Worm (Caenorhabditis elegans) whole organism, L4 larva: ENCODE results near the gene D1014.7.
A peak's percentile ranks its signal among the peaks of the same experiment; 100 is the strongest.

Experiments used
- F10B5.3 ChIP-seq: sonication (generic microtip); optimal IDR thresholded peaks from 2 replicates; lab custom pipeline; 2016; ENCODE audit warnings: mild to moderate bottlenecking, missing genetic modification characterization, missing compliant biosample characterization
- F49E8.2 ChIP-seq: sonication (generic microtip); optimal IDR thresholded peaks from 2 replicates; lab custom pipeline; 2016; ENCODE audit warnings: missing compliant biosample characterization, mild to moderate bottlenecking, missing genetic modification characterization, borderline replicate concordance
- R02D3.7 ChIP-seq: fragments of 150-350 bp; sonication (generic microtip); optimal IDR thresholded peaks from 3 replicates; lab custom pipeline; 2014; ENCODE audit warnings: missing biosample characterization, missing genetic modification characterization
- Y105C5A.15 ChIP-seq: fragments of 200-800 bp; sonication (Bioruptor generic); IDR thresholded peaks from 2 replicates; pipeline ENCODE4 v1.3.6; 2022; ENCODE audit warnings: missing genetic modification characterization, missing compliant biosample characterization
- Y48G9A.11 ChIP-seq: fragments of 200-800 bp; sonication (Bioruptor generic); IDR thresholded peaks from 2 replicates; pipeline ENCODE4 v1.3.6; 2022; ENCODE audit warnings: missing genetic modification reagents, missing genetic modification characterization, missing compliant biosample characterization
- aly-2 ChIP-seq: sonication (generic microtip); optimal IDR thresholded peaks from 2 replicates; lab custom pipeline; 2018; ENCODE audit warnings: missing biosample characterization, missing genetic modification characterization
- ama-1 ChIP-seq: fragments of 150-350 bp; optimal IDR thresholded peaks from 2 replicates; lab custom pipeline; 2014; ENCODE audit warnings: inconsistent platforms, mixed read lengths
- arid-1 ChIP-seq: fragments of 200-800 bp; sonication (Bioruptor generic); conservative IDR thresholded peaks from 2 replicates; pipeline ENCODE4 v1.3.6; 2022; ENCODE audit warnings: missing genetic modification reagents, missing genetic modification characterization, missing compliant biosample characterization
- attf-4 ChIP-seq: sonication (generic microtip); optimal IDR thresholded peaks from 3 replicates; lab custom pipeline; 2017; ENCODE audit warnings: missing biosample characterization, missing genetic modification characterization
- ceh-62 ChIP-seq: sonication (generic microtip); optimal IDR thresholded peaks from 2 replicates; lab custom pipeline; 2017; ENCODE audit warnings: missing biosample characterization, missing genetic modification characterization
- ceh-82 ChIP-seq: sonication (generic microtip); optimal IDR thresholded peaks from 2 replicates; lab custom pipeline; 2017; ENCODE audit warnings: missing biosample characterization, missing genetic modification characterization
- daf-16 ChIP-seq, 3 experiments: sonication (generic microtip); optimal IDR thresholded peaks; 2 replicates each; lab custom pipeline; 2016 to 2017; ENCODE audit warnings: missing genetic modification characterization in 3 of 3, missing genetic modification reagents in 3 of 3, mild to moderate bottlenecking in 2 of 3, missing compliant biosample characterization in 2 of 3, missing biosample characterization in 1 of 3, moderate library complexity in 1 of 3
- dmd-8 ChIP-seq: fragments of 200-800 bp; sonication (Bioruptor generic); IDR thresholded peaks from 2 replicates; pipeline ENCODE4 v1.3.6; 2022; ENCODE audit warnings: missing genetic modification characterization, missing compliant biosample characterization
- dpl-1 ChIP-seq: fragments of 150-350 bp; optimal IDR thresholded peaks from 2 replicates; lab custom pipeline; 2014; ENCODE audit warnings: missing biosample characterization, missing genetic modification reagents, missing genetic modification characterization
- egl-27 ChIP-seq: sonication (generic microtip); optimal IDR thresholded peaks from 3 replicates; lab custom pipeline; 2017; ENCODE audit warnings: missing biosample characterization, missing genetic modification reagents, missing genetic modification characterization
- egl-43 ChIP-seq: fragments of 200-800 bp; sonication (Bioruptor generic); IDR thresholded peaks from 2 replicates; pipeline ENCODE4 v1.3.6; 2022; ENCODE audit warnings: missing genetic modification reagents, missing genetic modification characterization, missing compliant biosample characterization
- fkh-10 ChIP-seq: fragments of 150-350 bp; optimal IDR thresholded peaks from 2 replicates; lab custom pipeline; 2014; ENCODE audit warnings: missing biosample characterization, missing genetic modification reagents, missing genetic modification characterization
- gei-8 ChIP-seq: fragments of 200-800 bp; sonication (Bioruptor generic); optimal IDR thresholded peaks from 2 replicates; lab custom pipeline; 2018; ENCODE audit warnings: mild to moderate bottlenecking, missing genetic modification characterization, missing compliant biosample characterization
- hlh-11 ChIP-seq: fragments of 200-800 bp; sonication (Bioruptor generic); optimal IDR thresholded peaks from 2 replicates; lab custom pipeline; 2018; ENCODE audit warnings: mild to moderate bottlenecking, missing genetic modification characterization, missing compliant biosample characterization
- hlh-30 ChIP-seq: sonication (generic microtip); optimal IDR thresholded peaks from 2 replicates; lab custom pipeline; 2017; ENCODE audit warnings: antibody characterized with exemption, mild to moderate bottlenecking, missing genetic modification characterization, missing compliant biosample characterization; ENCODE audit not compliant: insufficient read depth
- hmg-1.1 ChIP-seq: fragments of 200-800 bp; sonication (Bioruptor generic); IDR thresholded peaks from 2 replicates; pipeline ENCODE4 v1.3.6; 2022; ENCODE audit warnings: missing genetic modification reagents, missing genetic modification characterization, missing compliant biosample characterization
- jun-1 ChIP-seq: fragments of 150-350 bp; optimal IDR thresholded peaks from 2 replicates; lab custom pipeline; 2014; ENCODE audit warnings: missing biosample characterization, missing genetic modification reagents, missing genetic modification characterization
- lin-13 ChIP-seq: fragments of 150-350 bp; optimal IDR thresholded peaks from 2 replicates; lab custom pipeline; 2014; ENCODE audit warnings: missing biosample characterization, missing genetic modification reagents, missing genetic modification characterization
- lin-29 ChIP-seq: fragments of 200-800 bp; sonication (Bioruptor generic); IDR thresholded peaks from 2 replicates; pipeline ENCODE4 v1.3.6; 2022; ENCODE audit warnings: missing genetic modification reagents, missing genetic modification characterization, missing compliant biosample characterization
- lin-39 ChIP-seq: fragments of 150-350 bp; optimal IDR thresholded peaks from 2 replicates; lab custom pipeline; 2014; ENCODE audit warnings: missing biosample characterization, missing genetic modification reagents, missing genetic modification characterization
- lir-3 ChIP-seq: sonication (generic microtip); optimal IDR thresholded peaks from 2 replicates; lab custom pipeline; 2016; ENCODE audit warnings: mild to moderate bottlenecking, missing genetic modification characterization, missing compliant biosample characterization
- lsy-2 ChIP-seq, 2 experiments: fragments of 150-350 bp in 1 of 2; sonication (generic microtip) in 1 of 2; optimal IDR thresholded peaks; 2 replicates each; lab custom pipeline; 2014 to 2017; ENCODE audit warnings: missing biosample characterization in 2 of 2, missing genetic modification characterization in 2 of 2
- mdl-1 ChIP-seq, 2 experiments: fragments of 150-350 bp in 1 of 2; sonication (generic microtip) in 1 of 2; optimal IDR thresholded peaks; 2 replicates each; lab custom pipeline; 2014 to 2017; ENCODE audit warnings: missing biosample characterization in 2 of 2, missing genetic modification characterization in 2 of 2
- mdt-29 ChIP-seq: fragments of 200-800 bp; sonication (Bioruptor generic); IDR thresholded peaks from 2 replicates; pipeline ENCODE4 v1.3.6; 2022; ENCODE audit warnings: missing genetic modification reagents, missing genetic modification characterization, missing compliant biosample characterization
- mep-1 ChIP-seq: fragments of 150-350 bp; sonication (generic microtip); optimal IDR thresholded peaks from 3 replicates; lab custom pipeline; 2014; ENCODE audit warnings: missing biosample characterization, missing genetic modification characterization
- mxl-2 ChIP-seq: fragments of 200-800 bp; sonication (Bioruptor generic); conservative IDR thresholded peaks from 2 replicates; pipeline ENCODE4 v1.3.6; 2022; ENCODE audit warnings: missing genetic modification reagents, missing genetic modification characterization, missing compliant biosample characterization
- mxl-3 ChIP-seq: fragments of 200-800 bp; sonication (Bioruptor generic); optimal IDR thresholded peaks from 2 replicates; lab custom pipeline; 2018; ENCODE audit warnings: mild to moderate bottlenecking, missing genetic modification characterization, missing compliant biosample characterization
- nhr-102 ChIP-seq: sonication (generic microtip); optimal IDR thresholded peaks from 2 replicates; lab custom pipeline; 2016; ENCODE audit warnings: mild to moderate bottlenecking, missing genetic modification characterization, moderate library complexity, missing compliant biosample characterization
- nhr-11 ChIP-seq: fragments of 150-350 bp; optimal IDR thresholded peaks from 2 replicates; lab custom pipeline; 2014; ENCODE audit warnings: missing biosample characterization, missing genetic modification characterization
- nhr-111 ChIP-seq: fragments of 200-800 bp; sonication (Bioruptor generic); optimal IDR thresholded peaks from 2 replicates; lab custom pipeline; 2018; ENCODE audit warnings: mild to moderate bottlenecking, missing genetic modification characterization, missing compliant biosample characterization
- nhr-25 ChIP-seq: sonication (generic microtip); optimal IDR thresholded peaks from 2 replicates; lab custom pipeline; 2017; ENCODE audit warnings: missing genetic modification characterization, mild to moderate bottlenecking, missing compliant biosample characterization, antibody characterized with exemption, moderate library complexity, borderline replicate concordance; ENCODE audit not compliant: insufficient read depth
- nhr-41 ChIP-seq: fragments of 200-800 bp; sonication (Bioruptor generic); IDR thresholded peaks from 2 replicates; pipeline ENCODE4 v1.3.6; 2022; ENCODE audit warnings: missing genetic modification reagents, missing genetic modification characterization, missing compliant biosample characterization
- nhr-42 ChIP-seq: fragments of 200-800 bp; sonication (Bioruptor generic); IDR thresholded peaks from 2 replicates; pipeline ENCODE4 v1.3.6; 2022; ENCODE audit warnings: missing genetic modification characterization, missing compliant biosample characterization
- nhr-76 ChIP-seq: fragments of 150-350 bp; optimal IDR thresholded peaks from 2 replicates; lab custom pipeline; 2014; ENCODE audit warnings: missing biosample characterization, missing genetic modification characterization
- pha-4 ChIP-seq, 2 experiments: fragments of 150-350 bp in 1 of 2; fragments of 200-800 bp in 1 of 2; sonication (Bioruptor generic) in 1 of 2; IDR thresholded peaks in 1 of 2; optimal IDR thresholded peaks in 1 of 2; 2 replicates each; pipeline versions ENCODE4 v1.3.6 to Lab custom; 2014 to 2022; ENCODE audit warnings: missing genetic modification characterization in 2 of 2, missing genetic modification reagents in 2 of 2, missing biosample characterization in 1 of 2, missing compliant biosample characterization in 1 of 2
- php-3 ChIP-seq: fragments of 200-800 bp; sonication (Bioruptor generic); IDR thresholded peaks from 2 replicates; pipeline ENCODE4 v1.3.6; 2022; ENCODE audit warnings: missing genetic modification reagents, missing genetic modification characterization, missing compliant biosample characterization
- snpc-1.2 ChIP-seq: fragments of 200-800 bp; sonication (Bioruptor generic); IDR thresholded peaks from 2 replicates; pipeline ENCODE4 v1.3.6; 2022; ENCODE audit warnings: missing genetic modification reagents, missing genetic modification characterization, missing compliant biosample characterization
- snpc-4 ChIP-seq: fragments of 150-350 bp; optimal IDR thresholded peaks from 2 replicates; lab custom pipeline; 2014; ENCODE audit warnings: missing biosample characterization, missing genetic modification characterization
- spr-1 ChIP-seq: sonication (generic microtip); optimal IDR thresholded peaks from 2 replicates; lab custom pipeline; 2016; ENCODE audit warnings: mild to moderate bottlenecking, missing genetic modification characterization, missing compliant biosample characterization
- spr-3 ChIP-seq: fragments of 200-800 bp; sonication (Bioruptor generic); optimal IDR thresholded peaks from 2 replicates; lab custom pipeline; 2018; ENCODE audit warnings: mild to moderate bottlenecking, missing genetic modification characterization, missing compliant biosample characterization
- tra-1 ChIP-seq: fragments of 200-800 bp; sonication (Bioruptor generic); IDR thresholded peaks from 2 replicates; pipeline ENCODE4 v1.3.6; 2022; ENCODE audit warnings: missing genetic modification reagents, missing genetic modification characterization, missing compliant biosample characterization
- unc-130 ChIP-seq: sonication (generic microtip); optimal IDR thresholded peaks from 2 replicates; lab custom pipeline; 2016; ENCODE audit warnings: missing genetic modification reagents, missing genetic modification characterization, missing compliant biosample characterization
- unc-39 ChIP-seq: sonication (generic microtip); optimal IDR thresholded peaks from 2 replicates; lab custom pipeline; 2017; ENCODE audit warnings: missing biosample characterization, missing genetic modification characterization
- zfp-2 ChIP-seq: sonication (generic microtip); optimal IDR thresholded peaks from 2 replicates; lab custom pipeline; 2016; ENCODE audit warnings: mild to moderate bottlenecking, missing genetic modification characterization, missing compliant biosample characterization
- zip-11 ChIP-seq: fragments of 200-800 bp; sonication (Bioruptor generic); IDR thresholded peaks from 2 replicates; pipeline ENCODE4 v1.3.6; 2022; ENCODE audit warnings: missing genetic modification characterization, missing compliant biosample characterization
- zip-2 ChIP-seq: fragments of 150-350 bp; optimal IDR thresholded peaks from 2 replicates; lab custom pipeline; 2014; ENCODE audit warnings: missing biosample characterization, missing genetic modification characterization

The D1014.7 gene

DNA sequence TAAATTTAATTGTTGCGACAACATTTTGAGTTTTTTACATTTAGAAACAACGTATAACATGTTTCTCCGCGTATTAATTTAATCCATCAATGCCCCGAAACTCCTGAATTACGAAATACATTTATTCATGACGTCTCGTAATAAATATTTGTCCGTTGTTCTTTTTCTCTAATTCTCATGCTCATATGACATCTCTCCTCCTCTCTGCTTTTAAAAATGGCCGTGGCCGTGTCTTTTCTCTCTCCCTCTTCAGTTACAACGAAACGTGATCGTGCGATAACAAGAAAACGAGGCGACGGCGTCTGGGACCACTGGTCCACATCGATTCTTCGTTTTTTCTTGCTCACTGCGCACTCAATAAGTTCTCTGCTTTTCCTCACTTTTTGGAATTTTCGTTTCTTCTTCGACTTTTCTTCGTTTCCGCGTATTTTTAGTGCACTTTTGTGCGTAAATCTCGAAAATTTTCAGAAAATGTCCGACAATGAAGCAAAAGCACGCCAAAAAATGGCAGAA is 12.1 kb downstream of the D1014.7 start, which contains the start of gene snap-1 (continued):
- TF ChIP-seq nhr-102 (no peak), nhr-42 (GFP tag; lab: Robert Waterston, UW) (no peak), mdt-29 (GFP tag; lab: Robert Waterston, UW) (no peak), Y48G9A.11 (GFP tag; lab: Robert Waterston, UW) (no peak), daf-16 (GFP tag; optimal IDR thresholded peaks at IDR 0.05; lab: Kevin White, UChicago) (no peak), daf-16 (tag; optimal IDR thresholded peaks at IDR 0.05; lab: Kevin White, UChicago) (peak; percentile 57), ceh-62 (no peak), lsy-2 (tag; optimal IDR thresholded peaks at IDR 0.05; lab: Kevin White, UChicago) (peak in 1 of 2 experiments; percentile 75), dpl-1 (GFP tag; lab: Kevin White, UChicago) (peak; percentile 42), aly-2 (tag; lab: Kevin White, UChicago) (no peak), gei-8 (GFP tag; lab: Kevin White, UChicago) (no peak), dmd-8 (no peak), egl-43 (GFP tag; lab: Robert Waterston, UW) (no peak), nhr-11 (peak; percentile 20), egl-27 (tag; lab: Kevin White, UChicago) (no peak), lin-29 (GFP tag; lab: Robert Waterston, UW) (no peak), lin-13 (GFP tag; lab: Kevin White, UChicago) (no peak), fkh-10 (GFP tag; lab: Kevin White, UChicago) (peak; percentile 49), php-3 (GFP tag; lab: Robert Waterston, UW) (no peak), nhr-41 (GFP tag; lab: Robert Waterston, UW) (no peak), lir-3 (tag; lab: Kevin White, UChicago) (no peak), unc-130 (no peak), lin-39 (no peak), snpc-4 (tag; lab: Kevin White, UChicago) (no peak), nhr-25 (tag; lab: Kevin White, UChicago) (no peak), mdl-1 (tag; optimal IDR thresholded peaks at IDR 0.05; lab: Kevin White, UChicago) (peak in 1 of 2 experiments; percentile 38), mxl-3 (GFP tag; lab: Kevin White, UChicago) (peak; percentile 74), pha-4 (GFP tag; IDR thresholded peaks at IDR 0.05; lab: Robert Waterston, UW) (no peak), pha-4 (tag; optimal IDR thresholded peaks at IDR 0.05; lab: Kevin White, UChicago) (no peak), F10B5.3 (no peak), ceh-82 (tag; lab: Kevin White, UChicago) (no peak), unc-39 (tag; lab: Kevin White, UChicago) (no peak), F49E8.2 (tag; lab: Kevin White, UChicago) (no peak), nhr-76 (tag; lab: Kevin White, UChicago) (no peak), tra-1 (no peak), nhr-111 (GFP tag; lab: Kevin White, UChicago) (no peak), hlh-11 (tag; lab: Kevin White, UChicago) (peak; percentile 66), mxl-2 (no peak), hlh-30 (tag; lab: Kevin White, UChicago) (peak; percentile 93), R02D3.7 (no peak), mep-1 (peak; percentile 51), spr-1 (tag; lab: Kevin White, UChicago) (no peak), zip-2 (tag; lab: Kevin White, UChicago) (no peak), hmg-1.1 (peak; percentile 57), ama-1 (no peak), Y105C5A.15 (GFP tag; lab: Robert Waterston, UW) (no peak), spr-3 (GFP tag; lab: Kevin White, UChicago) (no peak), jun-1 (no peak), arid-1 (no peak), snpc-1.2 (GFP tag; lab: Robert Waterston, UW) (no peak), attf-4 (tag; lab: Kevin White, UChicago) (no peak), zip-11 (no peak), zfp-2 (tag; lab: Kevin White, UChicago) (no peak)
